Fruit fly (Drosophila melanogaster): ENCODE measurements around the gene TfIIA-L.

The TfIIA-L gene

dm6 chr3R:27226080-27226648 lies 24.7 kb upstream of the TfIIA-L start:
- TF ChIP-seq sob (GFP tag; IDR thresholded peaks at IDR 0.05) (no peak), Med (GFP tag) (peak; percentile 29), Ets65A (GFP tag) (peak; percentile 58), HLH4C (GFP tag; IDR thresholded peaks at IDR 0.05; ENCODE audit: partially characterized antibody) (0 out of 3 replicates have a peak, but pooled peaks have one; percentile 26), HHEX (GFP tag; optimal IDR thresholded peaks at IDR 0.05) (no peak), croc (GFP tag; conservative IDR thresholded peaks at IDR 0.05) (no peak), cad (GFP tag; optimal IDR thresholded peaks at IDR 0.05) (peak; percentile 92), HLH3B (GFP tag; IDR thresholded peaks at IDR 0.05) (no peak), hkb (optimal IDR thresholded peaks at IDR 0.05) (no peak), hkb (GFP tag; IDR thresholded peaks at IDR 0.05) (no peak), CG10274 (GFP tag; optimal IDR thresholded peaks at IDR 0.05) (no peak), CG6654 (GFP tag; optimal IDR thresholded peaks at IDR 0.05) (peak; percentile 97), sr (GFP tag; IDR thresholded peaks at IDR 0.05) (no peak), CG17802 (tag; optimal IDR thresholded peaks at IDR 0.05) (no peak), twi (tag; optimal IDR thresholded peaks at IDR 0.05) (no peak), bsh (GFP tag; optimal IDR thresholded peaks at IDR 0.05) (no peak), Nf-YC (tag; optimal IDR thresholded peaks at IDR 0.05) (no peak)

- peak; percentile 29; the same call in 1 of the 2 replicates for TF ChIP-seq CG3847 (GFP tag; IDR thresholded peaks at IDR 0.05)
- TF ChIP-seq E2f2 (GFP tag; IDR thresholded peaks at IDR 0.05), result peak; percentile 55
- peak; percentile 15 for TF ChIP-seq MESR4 (GFP tag; optimal IDR thresholded peaks at IDR 0.05)
- peak; percentile 76 for TF ChIP-seq MBD-R2 (GFP tag; IDR thresholded peaks at IDR 0.05)
- peak in 1 of 2 experiments; percentile 92 for TF ChIP-seq crp (GFP tag; optimal IDR thresholded peaks at IDR 0.05)
- TF ChIP-seq Dad (GFP tag; optimal IDR thresholded peaks at IDR 0.05), result no peak
- peak; percentile 25 for TF ChIP-seq HmgZ (tag; optimal IDR thresholded peaks at IDR 0.05)
- TF ChIP-seq Dp (GFP tag; optimal IDR thresholded peaks at IDR 0.05), result peak; percentile 43
- peak; percentile 16; the same call in 1 of the 2 replicates for TF ChIP-seq Bgb (GFP tag; IDR thresholded peaks at IDR 0.05; ENCODE audit: partially characterized antibody)
- no peak for TF ChIP-seq Fer3 (tag; optimal IDR thresholded peaks at IDR 0.05)
- peak; percentile 90 for TF ChIP-seq Myb (GFP tag; optimal IDR thresholded peaks at IDR 0.05)
- peak; percentile 53 for TF ChIP-seq CG13287 (GFP tag; IDR thresholded peaks at IDR 0.05; ENCODE audit: partially characterized antibody)
- TF ChIP-seq Dfd (GFP tag; optimal IDR thresholded peaks at IDR 0.05), result no peak
- 0 out of 2 replicates have a peak, but pooled peaks have one; percentile 28 for TF ChIP-seq unc-4 (GFP tag; IDR thresholded peaks at IDR 0.05; ENCODE audit: partially characterized antibody)
- peak; percentile 84 for TF ChIP-seq CTCF (GFP tag; optimal IDR thresholded peaks at IDR 0.05)
- no peak for TF ChIP-seq pho (GFP tag; optimal IDR thresholded peaks at IDR 0.05)
- peak; percentile 11; the same call in 1 of the 2 replicates for TF ChIP-seq Adf1 (GFP tag; IDR thresholded peaks at IDR 0.05)
- no peak for TF ChIP-seq zfh1 (GFP tag; IDR thresholded peaks at IDR 0.05)
- no peak for TF ChIP-seq ase (GFP tag; IDR thresholded peaks at IDR 0.05)
- peak; percentile 40; the same call in 1 of the 3 replicates for TF ChIP-seq CG34224 (GFP tag; IDR thresholded peaks at IDR 0.05; ENCODE audit: partially characterized antibody)
- TF ChIP-seq pzg (GFP tag; optimal IDR thresholded peaks at IDR 0.05), result peak; percentile 45
- TF ChIP-seq CG15514 (GFP tag; optimal IDR thresholded peaks at IDR 0.05), result peak; percentile 4
- TF ChIP-seq CG14965 (GFP tag; optimal IDR thresholded peaks at IDR 0.05; ENCODE audit: borderline replicate concordance), result peak; percentile 65
- TF ChIP-seq CG2889 (GFP tag; IDR thresholded peaks at IDR 0.05), result no peak
- peak; percentile 17; the same call in 1 of the 4 replicates for TF ChIP-seq Dll (GFP tag; IDR thresholded peaks at IDR 0.05; ENCODE audit: partially characterized antibody)
- peak; percentile 38 for TF ChIP-seq Med (GFP tag)
- TF ChIP-seq gfzf (GFP tag; optimal IDR thresholded peaks at IDR 0.05), result peak; percentile 64
- TF ChIP-seq pita (GFP tag; optimal IDR thresholded peaks at IDR 0.05), result no peak
Measured at dm6 chr3R:27228342-27228741, 22.6 kb upstream of the TfIIA-L start, which contains the start of gene CG42813. CG42813 (minus strand) TSS chr3R:27228561.

All from whole organism, embryonic.